Worm (Caenorhabditis elegans): ENCODE results near the gene ifd-2.

- TF ChIP-seq unc-55 (GFP tag; optimal IDR thresholded peaks at IDR 0.05) (no peak), ceh-45 (GFP tag; IDR thresholded peaks at IDR 0.05) (no peak), sox-4 (tag; optimal IDR thresholded peaks at IDR 0.05) (no peak), ceh-9 (tag; optimal IDR thresholded peaks at IDR 0.05) (no peak), nhr-11 (tag; optimal IDR thresholded peaks at IDR 0.05) (no peak), lin-11 (tag; optimal IDR thresholded peaks at IDR 0.05) (no peak), nfya-1 (tag; optimal IDR thresholded peaks at IDR 0.05) (no peak), ceh-2 (tag; optimal IDR thresholded peaks at IDR 0.05) (no peak), ztf-16 (tag; optimal IDR thresholded peaks at IDR 0.05) (no peak), pqm-1 (tag; optimal IDR thresholded peaks at IDR 0.05) (no peak)
These were observed 8.0 kb upstream of the ifd-2 start for ce11 chrX:823736-824135.
